Fruit fly (Drosophila melanogaster): ENCODE results near the gene CG7294.

DNA sequence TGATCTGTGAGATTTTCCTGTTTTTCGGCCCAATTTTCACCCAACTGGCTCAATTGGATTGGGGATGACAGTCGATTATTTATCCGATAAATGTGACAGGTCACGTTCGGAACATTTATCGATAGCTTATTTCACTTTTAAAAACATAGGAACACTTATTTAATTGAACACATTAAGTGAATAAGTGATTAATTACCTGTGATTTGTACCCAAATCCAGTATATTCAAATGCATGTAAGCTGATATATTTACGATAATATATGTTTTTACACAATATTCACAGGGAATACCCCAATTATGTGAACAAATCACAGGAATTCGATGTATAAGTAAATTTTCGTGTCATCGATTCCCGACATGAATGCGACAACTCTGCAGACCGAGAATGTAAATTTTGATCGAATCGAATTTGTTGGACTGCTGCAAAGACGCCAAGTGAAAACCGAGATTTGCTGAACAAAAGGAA is 43.3 kb upstream of the CG7294 start, which contains the start of the genes EMC3 and Dpy-30L1:
- no peak for TF ChIP-seq pan (optimal IDR thresholded peaks at IDR 0.05)
- no peak for TF ChIP-seq usp (GFP tag; optimal IDR thresholded peaks at IDR 0.05)
- no peak for TF ChIP-seq EcR (GFP tag; optimal IDR thresholded peaks at IDR 0.05)
- no peak for TF ChIP-seq CG8478 (optimal IDR thresholded peaks at IDR 0.05)

Measured in whole organism.